Fruit fly (Drosophila melanogaster) whole organism, wandering third instar larva: ENCODE data around the gene CG32333.

Source experiments
- CG32264 ChIP-seq: fragments of 200-800 bp; sonication (Bioruptor generic); optimal IDR thresholded peaks from 2 replicates; lab custom pipeline; 2016; ENCODE audit warnings: missing biosample characterization, missing genetic modification characterization
- HLH106 ChIP-seq: fragments of 200-800 bp; optimal IDR thresholded peaks from 3 replicates; lab custom pipeline; 2019; ENCODE audit warnings: missing biosample characterization, mild to moderate bottlenecking, missing genetic modification characterization, moderate library complexity
- Jra ChIP-seq: sonication (Bioruptor generic); optimal IDR thresholded peaks from 2 replicates; lab custom pipeline; 2016; ENCODE audit warnings: missing biosample characterization, missing genetic modification characterization
- Myc ChIP-seq: fragments of >200 bp; optimal IDR thresholded peaks from 2 replicates; lab custom pipeline; 2017
- N ChIP-seq: fragments of >200 bp; optimal IDR thresholded peaks from 2 replicates; lab custom pipeline; 2018; ENCODE audit warnings: missing biosample characterization, missing external identifiers, missing genetic modification characterization
- fru ChIP-seq: fragments of 200-800 bp; sonication (Bioruptor generic); optimal IDR thresholded peaks from 3 replicates; lab custom pipeline; 2016; ENCODE audit warnings: missing biosample characterization, mild to moderate bottlenecking, missing genetic modification characterization
- sv ChIP-seq: fragments of 200-800 bp; sonication (Bioruptor generic); optimal IDR thresholded peaks from 3 replicates; lab custom pipeline; 2016; ENCODE audit warnings: missing biosample characterization, missing genetic modification characterization
- usp ChIP-seq: fragments of >200 bp; optimal IDR thresholded peaks from 2 replicates; lab custom pipeline; 2017; ENCODE audit warnings: missing biosample characterization, missing genetic modification characterization

DNA sequence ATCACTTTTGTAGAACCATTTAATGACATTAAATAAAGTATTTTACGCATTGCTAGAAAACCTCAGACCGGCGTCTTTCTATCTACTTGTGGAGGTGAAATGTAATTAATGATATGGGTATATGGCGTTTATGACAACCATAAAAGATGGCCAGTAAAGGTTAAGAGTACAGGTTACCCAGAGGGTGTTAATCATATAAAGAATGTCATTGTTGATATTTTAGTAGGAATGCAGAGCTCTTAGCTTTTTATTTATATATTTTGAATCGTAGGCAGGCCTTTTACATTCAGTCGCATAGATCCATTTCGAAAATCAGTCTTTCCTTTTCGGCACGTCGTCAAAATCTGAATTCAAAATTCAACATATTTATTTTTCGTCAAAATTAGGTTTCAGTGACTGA is 25.4 kb upstream of the CG32333 start, which contains the start of gene Bfc:
- TF ChIP-seq HLH106 (tag; lab: Kevin White, UChicago) (no peak), CG32264 (no peak), usp (GFP tag; lab: Kevin White, UChicago) (no peak), fru (GFP tag; lab: Kevin White, UChicago) (no peak), N (GFP tag; lab: Kevin White, UChicago) (no peak), sv (no peak), Myc (lab: Kevin White, UChicago) (no peak), Jra (no peak)
